Fruit fly (Drosophila melanogaster) whole organism, embryonic: ENCODE measurements around the gene dpy.

ENCODE experiments used
- Abd-B ChIP-seq: fragments of 200-800 bp; sonication (Bioruptor generic); optimal IDR thresholded peaks from 2 replicates; lab custom pipeline; 2018; ENCODE audit warnings: missing biosample characterization, mild to moderate bottlenecking, missing genetic modification characterization, moderate library complexity
- Adf1 ChIP-seq: fragments of 200-800 bp; sonication (Bioruptor generic); IDR thresholded peaks from 2 replicates; pipeline ENCODE4 v1.3.6; 2022; ENCODE audit warnings: missing biosample characterization, missing genetic modification characterization
- B-H2 ChIP-seq: fragments of 200-800 bp; sonication (Bioruptor generic); optimal IDR thresholded peaks from 2 replicates; lab custom pipeline; 2018; ENCODE audit warnings: missing biosample characterization, mild to moderate bottlenecking, missing genetic modification characterization
- CG10654 ChIP-seq: fragments of 200-800 bp; sonication (Bioruptor generic); optimal IDR thresholded peaks from 2 replicates; lab custom pipeline; 2016; ENCODE audit warnings: missing biosample characterization, missing genetic modification characterization
- CG11696 ChIP-seq: fragments of 200-800 bp; sonication (Bioruptor generic); IDR thresholded peaks from 2 replicates; pipeline ENCODE4 v1.3.6; 2022; ENCODE audit warnings: missing biosample characterization, missing genetic modification characterization
- CG11723 ChIP-seq: fragments of 200-800 bp; sonication (Bioruptor generic); optimal IDR thresholded peaks from 2 replicates; lab custom pipeline; 2017; ENCODE audit warnings: missing biosample characterization, mild to moderate bottlenecking, missing genetic modification characterization
- CG13296 ChIP-seq: fragments of 200-800 bp; sonication (Bioruptor generic); optimal IDR thresholded peaks from 3 replicates; lab custom pipeline; 2018; ENCODE audit warnings: missing biosample characterization, mild to moderate bottlenecking, missing genetic modification characterization
- CG14667 ChIP-seq: fragments of 200-800 bp; sonication (Bioruptor generic); IDR thresholded peaks from 2 replicates; pipeline ENCODE4 v1.3.6; 2022; ENCODE audit warnings: missing biosample characterization, missing genetic modification characterization
- CG14860 ChIP-seq: fragments of 200-800 bp; sonication (Bioruptor generic); IDR thresholded peaks from 3 replicates; pipeline ENCODE4 v1.3.6; 2022; ENCODE audit warnings: missing biosample characterization, missing genetic modification characterization; ENCODE audit not compliant: partially characterized antibody
- CG15601 ChIP-seq: fragments of 200-800 bp; sonication (Bioruptor generic); optimal IDR thresholded peaks from 3 replicates; lab custom pipeline; 2019; ENCODE audit warnings: missing biosample characterization, mild to moderate bottlenecking, missing genetic modification characterization, moderate library complexity
- CG18619 ChIP-seq: fragments of 200-800 bp; sonication (Bioruptor generic); optimal IDR thresholded peaks from 3 replicates; lab custom pipeline; 2017; ENCODE audit warnings: missing biosample characterization, mild to moderate bottlenecking, missing genetic modification characterization
- CG2712 ChIP-seq: fragments of 200-800 bp; optimal IDR thresholded peaks from 3 replicates; lab custom pipeline; 2019; ENCODE audit warnings: missing biosample characterization, mild to moderate bottlenecking, missing genetic modification characterization, moderate library complexity
- CG3407 ChIP-seq: fragments of 200-800 bp; sonication (Bioruptor generic); optimal IDR thresholded peaks from 2 replicates; lab custom pipeline; 2018; ENCODE audit warnings: missing biosample characterization, mild to moderate bottlenecking, missing genetic modification characterization
- CG34224 ChIP-seq: fragments of 200-800 bp; sonication (Bioruptor generic); IDR thresholded peaks from 3 replicates; pipeline ENCODE4 v1.3.6; 2022; ENCODE audit warnings: missing biosample characterization, missing genetic modification characterization; ENCODE audit not compliant: partially characterized antibody
- CG3995 ChIP-seq: fragments of 200-800 bp; sonication (Bioruptor generic); optimal IDR thresholded peaks from 3 replicates; lab custom pipeline; 2016; ENCODE audit warnings: missing biosample characterization, missing genetic modification characterization
- CG6654 ChIP-seq: fragments of 200-800 bp; sonication (Bioruptor generic); optimal IDR thresholded peaks from 2 replicates; lab custom pipeline; 2017; ENCODE audit warnings: missing biosample characterization, mild to moderate bottlenecking, missing genetic modification characterization
- CG6689 ChIP-seq: fragments of 200-800 bp; sonication (Bioruptor generic); IDR thresholded peaks from 2 replicates; pipeline ENCODE4 v1.3.6; 2022; ENCODE audit warnings: missing biosample characterization, missing genetic modification characterization
- CG7987 ChIP-seq: fragments of 200-800 bp; sonication (Bioruptor generic); optimal IDR thresholded peaks from 2 replicates; lab custom pipeline; 2018; ENCODE audit warnings: missing biosample characterization, mild to moderate bottlenecking, missing genetic modification characterization, moderate library complexity
- CG8388 ChIP-seq: fragments of 200-800 bp; sonication (Bioruptor generic); optimal IDR thresholded peaks from 2 replicates; lab custom pipeline; 2019; ENCODE audit warnings: missing biosample characterization, mild to moderate bottlenecking, missing genetic modification characterization, moderate library complexity
- CTCF ChIP-seq: fragments of 200-800 bp; sonication (Bioruptor generic); optimal IDR thresholded peaks from 2 replicates; lab custom pipeline; 2017; ENCODE audit warnings: missing biosample characterization, mild to moderate bottlenecking, missing genetic modification characterization, moderate library complexity
- Dll ChIP-seq: fragments of 200-800 bp; sonication (Bioruptor generic); IDR thresholded peaks from 4 replicates; pipeline ENCODE4 v1.3.6; 2022; ENCODE audit warnings: missing biosample characterization, missing genetic modification characterization; ENCODE audit not compliant: partially characterized antibody
- ERR ChIP-seq: fragments of 200-800 bp; sonication (Bioruptor generic); optimal IDR thresholded peaks from 2 replicates; lab custom pipeline; 2016; ENCODE audit warnings: missing biosample characterization, missing genetic modification characterization
- HLH3B ChIP-seq: fragments of 200-800 bp; sonication (Bioruptor generic); IDR thresholded peaks from 2 replicates; pipeline ENCODE4 v1.3.6; 2022; ENCODE audit warnings: missing biosample characterization, missing genetic modification characterization
- Mrtf ChIP-seq: fragments of 200-800 bp; sonication (Bioruptor generic); IDR thresholded peaks from 3 replicates; pipeline ENCODE4 v1.3.6; 2022; ENCODE audit warnings: missing biosample characterization, missing genetic modification characterization
- Oaz ChIP-seq: fragments of 200-800 bp; sonication (Bioruptor generic); IDR thresholded peaks from 2 replicates; pipeline ENCODE4 v1.3.6; 2022; ENCODE audit warnings: missing biosample characterization, missing genetic modification characterization
- Oli ChIP-seq: fragments of 200-800 bp; sonication (Bioruptor generic); optimal IDR thresholded peaks from 2 replicates; lab custom pipeline; 2018; ENCODE audit warnings: missing biosample characterization, mild to moderate bottlenecking, missing genetic modification characterization, moderate library complexity
- Opbp ChIP-seq: fragments of 200-800 bp; sonication (Bioruptor generic); IDR thresholded peaks from 3 replicates; pipeline ENCODE4 v1.3.6; 2022; ENCODE audit warnings: missing biosample characterization, missing genetic modification characterization; ENCODE audit not compliant: partially characterized antibody
- ap ChIP-seq: fragments of 200-800 bp; sonication (Bioruptor generic); IDR thresholded peaks from 2 replicates; pipeline ENCODE4 v1.3.6; 2022; ENCODE audit warnings: missing biosample characterization, missing genetic modification characterization
- az2 ChIP-seq: fragments of 200-800 bp; sonication (Bioruptor generic); optimal IDR thresholded peaks from 3 replicates; lab custom pipeline; 2016; ENCODE audit warnings: missing biosample characterization, missing genetic modification characterization
- bcd ChIP-seq: fragments of 200-800 bp; sonication (Bioruptor generic); optimal IDR thresholded peaks from 2 replicates; lab custom pipeline; 2017; ENCODE audit warnings: missing biosample characterization, mild to moderate bottlenecking, missing genetic modification characterization
- cwo ChIP-seq: fragments of 200-800 bp; sonication (Bioruptor generic); optimal IDR thresholded peaks from 3 replicates; lab custom pipeline; 2017; ENCODE audit warnings: missing biosample characterization, missing genetic modification characterization, mild to moderate bottlenecking, moderate library complexity, missing genetic modification reagents
- da ChIP-seq: fragments of 200-800 bp; sonication (Bioruptor generic); optimal IDR thresholded peaks from 2 replicates; lab custom pipeline; 2016; ENCODE audit warnings: missing biosample characterization, missing genetic modification characterization
- dimm ChIP-seq: fragments of 200-800 bp; sonication (Bioruptor generic); IDR thresholded peaks from 2 replicates; pipeline ENCODE4 v1.3.6; 2022; ENCODE audit warnings: missing biosample characterization, missing genetic modification characterization
- emc ChIP-seq: fragments of 200-800 bp; sonication (Bioruptor generic); optimal IDR thresholded peaks from 2 replicates; lab custom pipeline; 2016; ENCODE audit warnings: missing biosample characterization, missing genetic modification characterization
- fd64A ChIP-seq: fragments of 200-800 bp; sonication (Bioruptor generic); optimal IDR thresholded peaks from 3 replicates; lab custom pipeline; 2018; ENCODE audit warnings: missing biosample characterization, mild to moderate bottlenecking, missing genetic modification characterization
- gfzf ChIP-seq: fragments of 200-800 bp; sonication (Bioruptor generic); optimal IDR thresholded peaks from 2 replicates; lab custom pipeline; 2016; ENCODE audit warnings: missing biosample characterization, mild to moderate bottlenecking, missing genetic modification characterization, moderate library complexity
- gro ChIP-seq: fragments of 200-800 bp; sonication (Bioruptor generic); optimal IDR thresholded peaks from 2 replicates; lab custom pipeline; 2016; ENCODE audit warnings: missing biosample characterization, missing genetic modification characterization
- h ChIP-seq: fragments of >200 bp; optimal IDR thresholded peaks from 2 replicates; lab custom pipeline; 2017
- insv ChIP-seq, 2 experiments: fragments of 200-800 bp; sonication (Bioruptor generic); optimal IDR thresholded peaks; 3 replicates each; lab custom pipeline; 2016 to 2018; ENCODE audit warnings: missing biosample characterization in 2 of 2, missing genetic modification characterization in 2 of 2
- ken ChIP-seq: fragments of 200-800 bp; sonication (Bioruptor generic); IDR thresholded peaks from 3 replicates; pipeline ENCODE4 v1.3.6; 2022; ENCODE audit warnings: missing biosample characterization, missing genetic modification characterization
- odd ChIP-seq: fragments of 200-800 bp; sonication (Bioruptor generic); optimal IDR thresholded peaks from 2 replicates; lab custom pipeline; 2017; ENCODE audit warnings: missing biosample characterization, mild to moderate bottlenecking, missing genetic modification characterization
- pb ChIP-seq: fragments of 200-800 bp; sonication (Bioruptor generic); optimal IDR thresholded peaks from 3 replicates; lab custom pipeline; 2016; ENCODE audit warnings: missing biosample characterization, missing genetic modification characterization
- pfk ChIP-seq: fragments of 200-800 bp; sonication (Bioruptor generic); optimal IDR thresholded peaks from 2 replicates; lab custom pipeline; 2018; ENCODE audit warnings: missing biosample characterization, mild to moderate bottlenecking, missing genetic modification characterization, moderate library complexity
- pros ChIP-seq: fragments of 200-800 bp; sonication (Bioruptor generic); optimal IDR thresholded peaks from 3 replicates; lab custom pipeline; 2019; ENCODE audit warnings: missing biosample characterization, mild to moderate bottlenecking, missing genetic modification characterization, moderate library complexity
- pzg ChIP-seq: fragments of 200-800 bp; sonication (Bioruptor generic); optimal IDR thresholded peaks from 3 replicates; lab custom pipeline; 2018; ENCODE audit warnings: missing biosample characterization, mild to moderate bottlenecking, missing genetic modification characterization, moderate library complexity
- rib ChIP-seq: fragments of 200-800 bp; sonication (Bioruptor generic); IDR thresholded peaks from 2 replicates; pipeline ENCODE4 v1.3.6; 2022; ENCODE audit warnings: missing biosample characterization, missing genetic modification characterization
- salm ChIP-seq: fragments of 200-800 bp; sonication (Bioruptor generic); optimal IDR thresholded peaks from 2 replicates; lab custom pipeline; 2018; ENCODE audit warnings: missing biosample characterization, mild to moderate bottlenecking, missing genetic modification characterization
- toy ChIP-seq: fragments of 200-800 bp; sonication (Bioruptor generic); IDR thresholded peaks from 2 replicates; pipeline ENCODE4 v1.3.6; 2022; ENCODE audit warnings: missing biosample characterization, missing genetic modification characterization
- unc-4 ChIP-seq: fragments of 200-800 bp; sonication (Bioruptor generic); IDR thresholded peaks from 2 replicates; pipeline ENCODE4 v1.3.6; 2022; ENCODE audit warnings: missing biosample characterization, missing genetic modification characterization; ENCODE audit not compliant: partially characterized antibody
- z ChIP-seq: fragments of 200-800 bp; sonication (Bioruptor generic); IDR thresholded peaks from 3 replicates; pipeline ENCODE4 v1.3.6; 2022; ENCODE audit warnings: missing biosample characterization, missing genetic modification characterization
- zen2 ChIP-seq: fragments of 200-800 bp; sonication (Bioruptor generic); IDR thresholded peaks from 3 replicates; pipeline ENCODE4 v1.3.6; 2022; ENCODE audit warnings: missing biosample characterization, missing genetic modification characterization; ENCODE audit not compliant: partially characterized antibody
- zfh1 ChIP-seq: fragments of 200-800 bp; sonication (Bioruptor generic); IDR thresholded peaks from 3 replicates; pipeline ENCODE4 v1.3.6; 2022; ENCODE audit warnings: missing biosample characterization, missing genetic modification characterization

Gene dpy

dm6 chr2L:4583306-4583705, 30.8 kb downstream of the dpy start (continued):
- TF ChIP-seq pzg (GFP tag; lab: Kevin White, UChicago) (no peak), CG14667 (GFP tag; lab: Robert Waterston, UW) (peak; percentile 61), az2 (peak; percentile 77), CG7987 (no peak), CG6654 (GFP tag; lab: Kevin White, UChicago) (peak; percentile 37), unc-4 (GFP tag; lab: Robert Waterston, UW) (no peak), fd64A (GFP tag; lab: Kevin White, UChicago) (peak; percentile 35), insv (GFP tag; optimal IDR thresholded peaks at IDR 0.05; lab: Kevin White, UChicago) (no peak), h (lab: Kevin White, UChicago) (no peak), salm (tag; lab: Kevin White, UChicago) (peak; percentile 42), Dll (GFP tag; lab: Robert Waterston, UW) (no peak), ap (GFP tag; lab: Robert Waterston, UW) (peak; percentile 69), pros (GFP tag; lab: Kevin White, UChicago) (no peak), zfh1 (GFP tag; lab: Robert Waterston, UW) (peak; percentile 89), CG10654 (peak; percentile 55), Mrtf (GFP tag; lab: Robert Waterston, UW) (peak; percentile 52; the same call in 1 of the 3 replicates), z (GFP tag; lab: Robert Waterston, UW) (no peak), gfzf (GFP tag; lab: Kevin White, UChicago) (no peak), pfk (GFP tag; lab: Kevin White, UChicago) (no peak), Oli (tag; lab: Kevin White, UChicago) (peak; percentile 81), CG3995 (GFP tag; lab: Kevin White, UChicago) (no peak), ken (peak; percentile 84), pb (GFP tag; lab: Kevin White, UChicago) (no peak), Opbp (GFP tag; lab: Robert Waterston, UW) (no peak), rib (GFP tag; lab: Robert Waterston, UW) (no peak), CG13296 (GFP tag; lab: Kevin White, UChicago) (no peak), emc (GFP tag; lab: Kevin White, UChicago) (no peak), CG11696 (GFP tag; lab: Robert Waterston, UW) (peak; percentile 37; the same call in 1 of the 2 replicates), Oaz (GFP tag; lab: Robert Waterston, UW) (peak; percentile 55), CG34224 (GFP tag; lab: Robert Waterston, UW) (no peak), cwo (GFP tag; lab: Kevin White, UChicago) (peak; percentile 12), dimm (no peak), CG11723 (GFP tag; lab: Kevin White, UChicago) (peak; percentile 60), da (no peak), CG6689 (GFP tag; lab: Robert Waterston, UW) (peak; percentile 78), odd (GFP tag; lab: Kevin White, UChicago) (peak; percentile 51), CG8388 (GFP tag; lab: Kevin White, UChicago) (peak; percentile 64), gro (no peak), Adf1 (GFP tag; lab: Robert Waterston, UW) (no peak), toy (no peak), ERR (GFP tag; lab: Kevin White, UChicago) (no peak), CTCF (GFP tag; lab: Kevin White, UChicago) (no peak), HLH3B (GFP tag; lab: Robert Waterston, UW) (peak; percentile 73), zen2 (GFP tag; lab: Robert Waterston, UW) (no peak), CG14860 (GFP tag; lab: Robert Waterston, UW) (no peak), CG3407 (GFP tag; lab: Kevin White, UChicago) (peak; percentile 50), CG18619 (GFP tag; lab: Kevin White, UChicago) (peak; percentile 27), B-H2 (GFP tag; lab: Kevin White, UChicago) (no peak), CG15601 (tag; lab: Kevin White, UChicago) (peak; percentile 38), bcd (GFP tag; lab: Kevin White, UChicago) (peak; percentile 64), CG2712 (tag; lab: Kevin White, UChicago) (peak; percentile 84), Abd-B (GFP tag; lab: Kevin White, UChicago) (peak; percentile 64)
